Worm (Caenorhabditis elegans) whole organism, young adult: ENCODE results near the gene rml-3.

Source experiments
- B0035.1 ChIP-seq: sonication (generic microtip); optimal IDR thresholded peaks from 2 replicates; lab custom pipeline; 2016; ENCODE audit warnings: missing genetic modification characterization, mild to moderate bottlenecking, missing compliant biosample characterization, missing genotype, missing genetic modification reagents
- B0261.1 ChIP-seq: sonication (generic microtip); optimal IDR thresholded peaks from 2 replicates; lab custom pipeline; 2016; ENCODE audit warnings: mild to moderate bottlenecking, missing genetic modification characterization, moderate library complexity, missing compliant biosample characterization
- C06A6.2 ChIP-seq: fragments of 200-800 bp; sonication (Bioruptor generic); conservative IDR thresholded peaks from 2 replicates; pipeline ENCODE4 v1.3.6; 2022; ENCODE audit warnings: missing genetic modification characterization, missing compliant biosample characterization
- F23B12.7 ChIP-seq: sonication (generic microtip); optimal IDR thresholded peaks from 2 replicates; lab custom pipeline; 2017; ENCODE audit warnings: missing genetic modification characterization, mild to moderate bottlenecking, missing compliant biosample characterization, antibody characterized with exemption, moderate library complexity; ENCODE audit not compliant: insufficient read depth
- F37B4.10 ChIP-seq: fragments of 200-800 bp; sonication (Bioruptor generic); IDR thresholded peaks from 2 replicates; pipeline ENCODE4 v1.3.6; 2022; ENCODE audit warnings: missing genetic modification characterization, missing compliant biosample characterization
- F49E8.2 ChIP-seq: sonication (generic microtip); optimal IDR thresholded peaks from 3 replicates; lab custom pipeline; 2017; ENCODE audit warnings: missing genetic modification characterization, mild to moderate bottlenecking, missing compliant biosample characterization, antibody characterized with exemption, moderate library complexity; ENCODE audit not compliant: insufficient read depth
- F57A8.1 ChIP-seq: fragments of 200-800 bp; sonication (Bioruptor generic); optimal IDR thresholded peaks from 2 replicates; lab custom pipeline; 2018; ENCODE audit warnings: mild to moderate bottlenecking, missing genetic modification characterization, moderate library complexity, missing compliant biosample characterization
- T07F8.4 ChIP-seq: sonication (generic microtip); optimal IDR thresholded peaks from 2 replicates; lab custom pipeline; 2016; ENCODE audit warnings: mild to moderate bottlenecking, missing genetic modification characterization, moderate library complexity, missing compliant biosample characterization
- Y53G8AR.9 ChIP-seq: fragments of 200-800 bp; sonication (Bioruptor generic); conservative IDR thresholded peaks from 2 replicates; pipeline ENCODE4 v1.3.6; 2022; ENCODE audit warnings: missing genetic modification reagents, missing genetic modification characterization, missing compliant biosample characterization
- Y67H2A.10 ChIP-seq: fragments of 200-800 bp; sonication (Bioruptor generic); conservative IDR thresholded peaks from 2 replicates; pipeline ENCODE4 v1.3.6; 2022; ENCODE audit warnings: missing genetic modification reagents, missing genetic modification characterization, missing compliant biosample characterization
- akir-1 ChIP-seq: fragments of 200-800 bp; sonication (Bioruptor generic); optimal IDR thresholded peaks from 2 replicates; lab custom pipeline; 2018; ENCODE audit warnings: mild to moderate bottlenecking, missing genetic modification characterization, moderate library complexity, missing compliant biosample characterization
- atf-7 ChIP-seq: sonication (generic microtip); optimal IDR thresholded peaks from 2 replicates; lab custom pipeline; 2017; ENCODE audit warnings: mild to moderate bottlenecking, missing genetic modification characterization, missing compliant biosample characterization
- attf-3 ChIP-seq: fragments of 200-800 bp; sonication (Bioruptor generic); conservative IDR thresholded peaks from 2 replicates; pipeline ENCODE4 v1.3.6; 2022; ENCODE audit warnings: missing genetic modification reagents, missing genetic modification characterization, missing compliant biosample characterization
- cebp-1 ChIP-seq, 2 experiments: fragments of 200-800 bp in 1 of 2; sonication (Bioruptor generic) in 1 of 2; sonication (generic microtip) in 1 of 2; IDR thresholded peaks in 1 of 2; optimal IDR thresholded peaks in 1 of 2; 2 replicates each; pipeline versions ENCODE4 v1.3.6 to Lab custom; 2017 to 2022; ENCODE audit warnings: missing compliant biosample characterization in 2 of 2, missing genetic modification characterization in 2 of 2, mild to moderate bottlenecking in 1 of 2, missing genetic modification reagents in 1 of 2, moderate library complexity in 1 of 2
- ceh-40 ChIP-seq: fragments of 200-800 bp; sonication (Bioruptor generic); IDR thresholded peaks from 2 replicates; pipeline ENCODE4 v1.3.6; 2022; ENCODE audit warnings: missing genetic modification characterization, missing compliant biosample characterization
- die-1 ChIP-seq: sonication (generic microtip); optimal IDR thresholded peaks from 2 replicates; lab custom pipeline; 2016; ENCODE audit warnings: missing genotype, mild to moderate bottlenecking, missing genetic modification characterization, missing compliant biosample characterization
- dpff-1 ChIP-seq: sonication (generic microtip); optimal IDR thresholded peaks from 2 replicates; lab custom pipeline; 2017; ENCODE audit warnings: mild to moderate bottlenecking, missing genetic modification characterization, missing compliant biosample characterization
- egl-44 ChIP-seq: fragments of 200-800 bp; sonication (Bioruptor generic); IDR thresholded peaks from 2 replicates; pipeline ENCODE4 v1.3.6; 2022; ENCODE audit warnings: missing genetic modification reagents, missing genetic modification characterization, missing compliant biosample characterization
- egrh-3 ChIP-seq: fragments of 200-800 bp; sonication (Bioruptor generic); IDR thresholded peaks from 2 replicates; pipeline ENCODE4 v1.3.6; 2022; ENCODE audit warnings: missing genetic modification reagents, missing genetic modification characterization, missing compliant biosample characterization
- hlh-12 ChIP-seq: sonication (generic microtip); optimal IDR thresholded peaks from 2 replicates; lab custom pipeline; 2016; ENCODE audit warnings: missing genetic modification characterization, missing compliant biosample characterization
- hmg-20 ChIP-seq: fragments of 200-800 bp; sonication (Bioruptor generic); IDR thresholded peaks from 2 replicates; pipeline ENCODE4 v1.3.6; 2022; ENCODE audit warnings: missing genetic modification reagents, missing genetic modification characterization, missing compliant biosample characterization
- lag-1 ChIP-seq: fragments of 200-800 bp; sonication (Bioruptor generic); IDR thresholded peaks from 2 replicates; pipeline ENCODE4 v1.3.6; 2022; ENCODE audit warnings: missing genetic modification reagents, missing genetic modification characterization, missing compliant biosample characterization
- let-526 ChIP-seq: fragments of 200-800 bp; sonication (Bioruptor generic); IDR thresholded peaks from 2 replicates; pipeline ENCODE4 v1.3.6; 2022; ENCODE audit warnings: missing genetic modification reagents, missing genetic modification characterization, missing compliant biosample characterization
- let-607 ChIP-seq, 2 experiments: fragments of 200-800 bp in 1 of 2; sonication (Bioruptor generic) in 1 of 2; sonication (generic microtip) in 1 of 2; optimal IDR thresholded peaks; 2 replicates each; lab custom pipeline; 2016 to 2018; ENCODE audit warnings: mild to moderate bottlenecking in 2 of 2, missing compliant biosample characterization in 2 of 2, missing genetic modification characterization in 2 of 2, moderate library complexity in 2 of 2, missing genotype in 1 of 2
- lin-40 ChIP-seq: sonication (generic microtip); optimal IDR thresholded peaks from 2 replicates; lab custom pipeline; 2016; ENCODE audit warnings: missing genetic modification characterization, mild to moderate bottlenecking, missing compliant biosample characterization, missing genotype, missing genetic modification reagents
- madf-10 ChIP-seq: sonication (generic microtip); optimal IDR thresholded peaks from 2 replicates; lab custom pipeline; 2016; ENCODE audit warnings: mild to moderate bottlenecking, missing genetic modification characterization, missing compliant biosample characterization
- nfya-2 ChIP-seq: fragments of 200-800 bp; sonication (Bioruptor generic); IDR thresholded peaks from 2 replicates; pipeline ENCODE4 v1.3.6; 2022; ENCODE audit warnings: missing genetic modification reagents, missing genetic modification characterization, missing compliant biosample characterization
- nhr-80 ChIP-seq: sonication (generic microtip); optimal IDR thresholded peaks from 2 replicates; lab custom pipeline; 2016; ENCODE audit warnings: missing genetic modification characterization, missing compliant biosample characterization
- pbrm-1 ChIP-seq: fragments of 200-800 bp; sonication (Bioruptor generic); IDR thresholded peaks from 2 replicates; pipeline ENCODE4 v1.3.6; 2022; ENCODE audit warnings: missing genetic modification reagents, missing genetic modification characterization, missing compliant biosample characterization
- pha-4 ChIP-seq: fragments of 150-350 bp; sonication (generic microtip); optimal IDR thresholded peaks from 2 replicates; lab custom pipeline; 2014; ENCODE audit warnings: missing biosample characterization, missing genetic modification reagents, missing genetic modification characterization
- repo-1 ChIP-seq: sonication (generic microtip); optimal IDR thresholded peaks from 2 replicates; lab custom pipeline; 2017; ENCODE audit warnings: mild to moderate bottlenecking, missing genetic modification characterization, missing compliant biosample characterization
- sdz-38 ChIP-seq: sonication (generic microtip); optimal IDR thresholded peaks from 2 replicates; lab custom pipeline; 2016; ENCODE audit warnings: missing genotype, missing genetic modification characterization, missing compliant biosample characterization
- sea-2 ChIP-seq: fragments of 200-800 bp; sonication (Bioruptor generic); IDR thresholded peaks from 2 replicates; pipeline ENCODE4 v1.3.6; 2022; ENCODE audit warnings: missing genetic modification characterization, missing compliant biosample characterization
- tlf-1 ChIP-seq: fragments of 200-800 bp; sonication (Bioruptor generic); optimal IDR thresholded peaks from 2 replicates; lab custom pipeline; 2018; ENCODE audit warnings: mild to moderate bottlenecking, missing genetic modification characterization, missing compliant biosample characterization
- zim-3 ChIP-seq: sonication (generic microtip); optimal IDR thresholded peaks from 2 replicates; lab custom pipeline; 2017; ENCODE audit warnings: mild to moderate bottlenecking, missing genetic modification characterization, moderate library complexity, missing compliant biosample characterization
- ztf-25 ChIP-seq: fragments of 200-800 bp; sonication (Bioruptor generic); IDR thresholded peaks from 2 replicates; pipeline ENCODE4 v1.3.6; 2022; ENCODE audit warnings: missing genetic modification reagents, missing genetic modification characterization, missing compliant biosample characterization
- ztf-26 ChIP-seq: sonication (generic microtip); optimal IDR thresholded peaks from 2 replicates; lab custom pipeline; 2017; ENCODE audit warnings: missing genetic modification characterization, missing compliant biosample characterization
- ztf-3 ChIP-seq: fragments of 200-800 bp; sonication (Bioruptor generic); optimal IDR thresholded peaks from 2 replicates; lab custom pipeline; 2018; ENCODE audit warnings: mild to moderate bottlenecking, missing genetic modification characterization, missing compliant biosample characterization
- ztf-6 ChIP-seq: fragments of 200-800 bp; sonication (Bioruptor generic); IDR thresholded peaks from 2 replicates; pipeline ENCODE4 v1.3.6; 2022; ENCODE audit warnings: missing genetic modification reagents, missing genetic modification characterization, missing compliant biosample characterization

The rml-3 gene

DNA sequence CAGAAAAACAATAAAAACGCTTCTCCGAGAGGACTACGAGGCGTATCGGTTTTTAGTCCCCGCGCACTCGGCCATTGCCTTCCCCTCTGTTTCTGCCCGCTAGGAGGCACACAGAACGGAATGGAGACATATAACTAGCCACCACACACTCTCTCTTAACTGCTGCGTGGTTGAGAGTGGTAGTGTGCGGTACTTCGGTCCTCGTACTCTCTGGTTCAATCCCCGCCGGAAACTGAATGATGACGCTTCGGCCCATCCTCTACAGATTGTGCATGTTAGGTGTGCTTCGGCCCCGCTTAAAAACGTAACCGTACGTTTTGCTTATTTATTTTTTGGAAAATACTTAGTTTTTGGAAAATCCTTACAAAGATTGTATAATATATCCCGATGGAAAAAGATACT is 31.2 kb downstream of the rml-3 start, which contains the start of gene T13C5.6 (continued):
- TF ChIP-seq hmg-20 (GFP tag; lab: Robert Waterston, UW), result peak; percentile 85
- no peak for TF ChIP-seq pha-4 (tag; lab: Kevin White, UChicago)

DNA sequence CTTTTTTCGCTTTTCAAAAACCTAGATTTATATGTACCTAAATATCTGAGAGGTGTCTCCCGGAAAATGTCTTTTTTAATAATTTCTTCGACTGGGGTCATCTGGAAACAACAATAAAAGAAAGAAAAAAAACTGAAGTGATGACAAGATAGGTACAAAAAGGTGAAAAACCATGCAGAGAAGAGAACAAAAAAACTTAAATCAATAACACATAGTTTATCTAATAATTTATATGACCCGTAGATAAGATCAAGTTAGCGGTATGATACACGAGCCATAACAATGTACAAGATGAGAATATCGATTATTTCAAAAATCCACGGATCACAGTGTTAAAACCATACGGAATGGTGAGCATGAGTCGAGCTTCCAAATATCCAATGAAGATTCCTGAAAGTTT is 32.6 kb downstream of the rml-3 start, which contains the start of gene mtp-18:
Gene mtp-18, minus strand, starts transcription at position 101 of the 400 bp plus-strand sequence.
- TF ChIP-seq let-607 (tag; optimal IDR thresholded peaks at IDR 0.05; lab: Kevin White, UChicago), result no peak
- no peak for TF ChIP-seq die-1 (tag; lab: Kevin White, UChicago)
- no peak for TF ChIP-seq akir-1
- no peak for TF ChIP-seq zim-3 (tag; lab: Kevin White, UChicago)
- TF ChIP-seq F23B12.7 (tag; lab: Kevin White, UChicago), result no peak
- TF ChIP-seq pha-4 (tag; lab: Kevin White, UChicago), result no peak
- TF ChIP-seq egrh-3 (GFP tag; lab: Robert Waterston, UW), result no peak
- TF ChIP-seq B0261.1 (tag; lab: Kevin White, UChicago), result no peak
- TF ChIP-seq sdz-38 (tag; lab: Kevin White, UChicago), result no peak
- no peak for TF ChIP-seq let-526 (GFP tag; lab: Robert Waterston, UW)
- TF ChIP-seq C06A6.2, result no peak
- TF ChIP-seq F49E8.2, result no peak
- no peak for TF ChIP-seq ceh-40 (GFP tag; lab: Robert Waterston, UW)
- no peak for TF ChIP-seq madf-10 (tag; lab: Kevin White, UChicago)
- TF ChIP-seq sea-2 (GFP tag; lab: Robert Waterston, UW), result no peak
- no peak for TF ChIP-seq lag-1

ce11 chrX:6205325-6205724 is 33.5 kb downstream of the rml-3 start:
- no peak for TF ChIP-seq F57A8.1 (GFP tag; lab: Kevin White, UChicago)
- TF ChIP-seq Y53G8AR.9 (GFP tag; lab: Robert Waterston, UW), result no peak
- no peak for TF ChIP-seq tlf-1

DNA sequence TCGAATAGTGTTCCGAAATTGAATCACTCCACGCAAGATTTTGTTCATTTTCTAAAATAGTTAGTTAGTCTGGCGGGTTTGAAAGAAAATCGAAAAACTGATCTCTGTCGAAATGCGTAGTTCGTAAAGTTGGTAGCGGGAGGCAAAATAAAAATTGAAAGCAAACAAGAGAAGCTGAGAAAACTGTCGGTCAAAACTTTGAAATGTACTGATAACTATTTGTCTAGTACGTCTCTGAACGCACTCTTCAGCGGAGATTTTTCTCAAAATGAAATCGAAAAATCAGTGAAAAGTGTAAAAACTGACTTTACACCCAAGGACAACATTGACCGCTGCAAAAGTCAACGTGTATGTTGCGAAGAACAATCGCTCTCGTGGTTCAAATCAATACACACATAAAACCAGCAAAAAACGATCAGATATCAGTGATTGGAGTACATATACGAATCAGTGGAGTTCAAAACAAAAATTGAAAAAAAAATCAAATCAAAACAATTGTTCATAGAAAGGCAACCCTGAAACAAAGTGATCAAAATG is 34.1 kb downstream of the rml-3 start, which contains the start of gene bca-1:
Gene bca-1, minus strand, starts transcription at position 51 of the 537 bp plus-strand sequence.
- no peak for TF ChIP-seq ztf-3 (GFP tag; lab: Kevin White, UChicago)
- TF ChIP-seq dpff-1 (tag; lab: Kevin White, UChicago), result no peak
- TF ChIP-seq ztf-26 (tag; lab: Kevin White, UChicago), result peak; percentile 55
- no peak for TF ChIP-seq Y67H2A.10 (GFP tag; lab: Robert Waterston, UW)
- TF ChIP-seq nfya-2, result no peak
- no peak for TF ChIP-seq cebp-1 (GFP tag; IDR thresholded peaks at IDR 0.05; lab: Robert Waterston, UW)
- peak; percentile 11 for TF ChIP-seq cebp-1 (tag; optimal IDR thresholded peaks at IDR 0.05; lab: Kevin White, UChicago)
- TF ChIP-seq lin-40 (tag; lab: Kevin White, UChicago), result peak; percentile 56
- TF ChIP-seq nhr-80 (tag; lab: Kevin White, UChicago), result peak; percentile 52

DNA sequence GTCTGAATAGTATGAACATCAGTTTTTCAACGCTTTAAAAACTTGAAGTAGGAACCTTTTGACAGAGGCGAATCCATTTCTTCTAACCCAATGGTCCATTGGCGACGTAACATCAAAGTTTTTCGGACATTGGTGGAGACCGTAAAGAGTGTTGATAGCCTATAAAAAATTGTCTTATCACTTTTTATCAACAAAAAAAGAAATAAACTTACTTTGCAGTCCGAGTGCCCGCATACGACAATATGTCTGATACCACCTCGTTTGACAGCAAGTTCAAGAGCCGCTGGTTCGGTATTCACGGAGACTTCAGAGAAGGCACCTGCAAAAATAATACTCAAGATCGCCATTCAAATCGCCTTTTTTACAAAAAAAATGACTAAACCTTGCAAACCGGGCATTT is 35.5 kb downstream of the rml-3 start:
- no peak for TF ChIP-seq B0035.1
- peak; percentile 23 for TF ChIP-seq nhr-80 (tag; lab: Kevin White, UChicago)

DNA sequence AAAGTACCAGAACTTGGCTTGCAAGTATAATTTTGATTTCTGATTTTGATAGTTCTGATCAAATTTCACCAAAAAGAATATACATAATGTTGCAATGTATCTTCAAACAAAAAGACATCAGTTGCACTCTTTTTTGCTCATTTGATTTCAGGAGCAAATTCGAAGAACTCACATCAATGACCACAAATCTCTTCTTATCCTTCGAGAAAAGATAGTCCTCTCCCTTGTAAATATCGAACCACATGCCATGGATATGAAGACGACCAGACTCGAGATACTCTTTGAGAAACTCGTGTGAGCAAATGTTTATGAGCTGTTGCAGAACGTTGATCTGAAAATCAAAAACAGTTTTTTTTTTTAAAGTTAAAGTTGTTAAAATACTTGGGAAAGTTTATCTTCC is 36.1 kb downstream of the rml-3 start:
- TF ChIP-seq ztf-6 (no peak), atf-7 (no peak), attf-3 (GFP tag; lab: Robert Waterston, UW) (no peak), dpff-1 (tag; lab: Kevin White, UChicago) (no peak), pha-4 (tag; lab: Kevin White, UChicago) (no peak), pbrm-1 (GFP tag; lab: Robert Waterston, UW) (no peak), hlh-12 (no peak), madf-10 (tag; lab: Kevin White, UChicago) (no peak), repo-1 (tag; lab: Kevin White, UChicago) (no peak), zim-3 (tag; lab: Kevin White, UChicago) (no peak), T07F8.4 (tag; lab: Kevin White, UChicago) (no peak), B0261.1 (tag; lab: Kevin White, UChicago) (no peak), ztf-25 (no peak), F37B4.10 (GFP tag; lab: Robert Waterston, UW) (no peak), sdz-38 (tag; lab: Kevin White, UChicago) (no peak), egl-44 (GFP tag; lab: Robert Waterston, UW) (no peak)
